Worm (Caenorhabditis elegans) whole organism, midembryonic: ENCODE measurements around the gene nca-2.

Experiments
- T22C8.4 ChIP-seq: fragments of 200-800 bp; sonication (Bioruptor generic); IDR thresholded peaks from 2 replicates; pipeline ENCODE4 v1.3.6; 2022; ENCODE audit warnings: missing genetic modification characterization, missing compliant biosample characterization
- cog-1 ChIP-seq: sonication (generic microtip); optimal IDR thresholded peaks from 2 replicates; lab custom pipeline; 2016; ENCODE audit warnings: missing genetic modification characterization, missing compliant biosample characterization
- flt-1 ChIP-seq: fragments of 200-800 bp; sonication (Bioruptor generic); IDR thresholded peaks from 2 replicates; pipeline ENCODE4 v1.3.6; 2022; ENCODE audit warnings: missing genetic modification characterization, missing compliant biosample characterization
- klf-2 ChIP-seq: fragments of 200-800 bp; sonication (Bioruptor generic); conservative IDR thresholded peaks from 2 replicates; pipeline ENCODE4 v1.3.6; 2022; ENCODE audit warnings: missing genetic modification reagents, missing genetic modification characterization, missing compliant biosample characterization
- med-1 ChIP-seq: sonication (generic microtip); optimal IDR thresholded peaks from 2 replicates; lab custom pipeline; 2017; ENCODE audit warnings: missing genetic modification characterization, mild to moderate bottlenecking, missing compliant biosample characterization, antibody characterized with exemption, missing genetic modification reagents; ENCODE audit not compliant: insufficient read depth
- ref-1 ChIP-seq: fragments of 200-800 bp; sonication (Bioruptor generic); conservative IDR thresholded peaks from 2 replicates; pipeline ENCODE4 v1.3.6; 2022; ENCODE audit warnings: missing genetic modification reagents, missing genetic modification characterization, missing compliant biosample characterization
- tab-1 ChIP-seq: fragments of 200-800 bp; sonication (Bioruptor generic); IDR thresholded peaks from 2 replicates; pipeline ENCODE4 v1.3.6; 2022; ENCODE audit warnings: missing genetic modification characterization, missing compliant biosample characterization
- ztf-23 ChIP-seq: fragments of 200-800 bp; sonication (Bioruptor generic); IDR thresholded peaks from 2 replicates; pipeline ENCODE4 v1.3.6; 2022; ENCODE audit warnings: missing genetic modification reagents, missing genetic modification characterization, missing compliant biosample characterization
- ztf-29 ChIP-seq: fragments of 200-800 bp; sonication (Bioruptor generic); IDR thresholded peaks from 2 replicates; pipeline ENCODE4 v1.3.6; 2022; ENCODE audit warnings: missing genetic modification reagents, missing genetic modification characterization, missing compliant biosample characterization

nca-2 gene

ce11 chrIII:4984444-4985086, 19.2 kb downstream of the nca-2 start, which contains the start of gene C27F2.7:
TSS of gene C27F2.7 (minus strand) at chrIII:4984494.
- TF ChIP-seq T22C8.4 (GFP tag; lab: Robert Waterston, UW) (no peak), flt-1 (GFP tag; lab: Robert Waterston, UW) (no peak), med-1 (GFP tag; lab: Kevin White, UChicago) (no peak), ztf-29 (GFP tag; lab: Robert Waterston, UW) (no peak), cog-1 (tag; lab: Kevin White, UChicago) (no peak), ztf-23 (no peak), klf-2 (no peak), ref-1 (no peak), tab-1 (GFP tag; lab: Robert Waterston, UW) (no peak)

DNA sequence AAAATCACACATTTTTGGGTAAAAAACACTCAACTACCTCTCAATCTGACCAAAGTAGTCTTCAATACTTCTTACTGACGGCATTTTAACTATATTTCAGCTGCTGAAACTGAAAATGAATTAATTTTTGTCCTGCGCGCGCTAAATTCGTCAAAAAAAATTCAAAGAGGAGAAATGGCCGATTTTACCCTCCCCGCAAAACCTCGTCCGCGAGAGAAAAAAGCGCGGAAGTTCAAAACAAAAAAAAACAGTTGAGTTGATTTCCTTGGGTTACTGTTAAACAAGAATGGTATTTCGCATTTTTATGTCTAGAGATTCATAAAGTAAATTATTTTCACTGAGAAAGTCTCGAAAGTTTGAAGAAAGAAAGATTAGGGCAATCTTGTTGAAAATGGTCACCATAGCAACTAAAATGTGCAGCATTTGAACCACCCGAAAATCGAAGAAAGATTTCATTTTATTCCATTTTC, 21.5 kb downstream of the nca-2 start, which contains the start of the genes C27F2.10 and wdr-60:
Gene C27F2.10 (minus strand): TSS at position 109 of the 470 bp plus-strand sequence.
Gene wdr-60 (plus strand): TSS at position 420 of the 470 bp plus-strand sequence.
- TF ChIP-seq med-1 (GFP tag; lab: Kevin White, UChicago) (no peak), cog-1 (tag; lab: Kevin White, UChicago) (no peak), ztf-29 (GFP tag; lab: Robert Waterston, UW) (no peak), tab-1 (GFP tag; lab: Robert Waterston, UW) (no peak), ztf-23 (no peak), flt-1 (GFP tag; lab: Robert Waterston, UW) (0 out of 2 replicates have a peak, but pooled peaks have one; percentile 42), T22C8.4 (GFP tag; lab: Robert Waterston, UW) (no peak), ref-1 (no peak)

ce11 chrIII:4987666-4988065, 22.3 kb downstream of the nca-2 start:
- TF ChIP-seq ref-1 (no peak), ztf-29 (GFP tag; lab: Robert Waterston, UW) (no peak), med-1 (GFP tag; lab: Kevin White, UChicago) (no peak), T22C8.4 (GFP tag; lab: Robert Waterston, UW) (no peak), flt-1 (GFP tag; lab: Robert Waterston, UW) (no peak), klf-2 (no peak)

DNA sequence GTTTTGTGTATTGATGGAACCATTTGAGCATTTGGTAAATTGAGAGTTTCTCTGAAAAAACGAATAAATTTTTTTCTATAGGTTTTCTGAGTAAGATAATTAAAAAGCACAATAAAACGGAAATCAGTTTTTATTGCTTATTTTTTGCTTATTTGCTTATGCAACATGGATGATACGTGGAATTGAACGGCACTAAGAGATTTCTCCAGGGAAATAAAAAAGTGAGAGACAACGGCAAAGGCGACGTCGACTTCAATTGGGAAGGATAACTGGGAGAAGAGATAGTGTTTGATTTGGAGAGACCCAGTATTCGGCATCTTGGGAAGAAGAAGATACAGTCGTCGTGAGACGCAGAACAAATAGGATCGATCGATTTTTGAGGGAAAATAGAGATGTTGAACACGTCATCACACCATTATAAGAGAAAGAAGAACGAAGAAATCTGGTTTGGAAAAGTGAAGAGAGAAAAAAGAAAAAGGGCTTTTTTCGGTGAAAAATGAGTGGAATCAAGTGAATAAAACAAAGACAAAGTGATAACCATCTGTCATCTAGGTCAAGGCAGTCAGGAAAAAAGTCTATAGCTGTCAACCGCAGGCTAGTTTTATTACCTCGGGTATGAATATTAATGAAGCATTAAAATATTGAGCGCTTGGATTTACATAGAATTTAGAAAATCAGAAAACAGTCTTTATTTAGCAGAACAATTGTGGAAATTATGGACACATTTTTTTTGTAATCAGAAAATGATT, 32.9 kb downstream of the nca-2 start, which contains the start of gene tmem-131:
Gene tmem-131 (minus strand): TSS at position 51 of the 749 bp plus-strand sequence.
- TF ChIP-seq klf-2 = no peak
- TF ChIP-seq T22C8.4 (GFP tag; lab: Robert Waterston, UW) = peak; percentile 57; the same call in 1 of the 2 replicates

ce11 chrIII:4998956-4999425, 33.6 kb downstream of the nca-2 start, which contains the start of gene smcr-8:
TSS of gene smcr-8 (plus strand) at chrIII:4999375.
- TF ChIP-seq tab-1 (GFP tag; lab: Robert Waterston, UW) (no peak), ref-1 (no peak), T22C8.4 (GFP tag; lab: Robert Waterston, UW) (no peak), med-1 (GFP tag; lab: Kevin White, UChicago) (no peak), cog-1 (tag; lab: Kevin White, UChicago) (no peak), flt-1 (GFP tag; lab: Robert Waterston, UW) (no peak), klf-2 (no peak), ztf-29 (GFP tag; lab: Robert Waterston, UW) (no peak), ztf-23 (no peak)

ce11 chrIII:5002231-5002630, 36.9 kb downstream of the nca-2 start, which contains the start of gene R144.10:
TSS of gene R144.10 (minus strand) at chrIII:5002331.
- TF ChIP-seq cog-1 (tag; lab: Kevin White, UChicago) (no peak), med-1 (GFP tag; lab: Kevin White, UChicago) (no peak), ref-1 (no peak), flt-1 (GFP tag; lab: Robert Waterston, UW) (no peak), ztf-23 (no peak), T22C8.4 (GFP tag; lab: Robert Waterston, UW) (no peak), tab-1 (GFP tag; lab: Robert Waterston, UW) (no peak), ztf-29 (GFP tag; lab: Robert Waterston, UW) (no peak), klf-2 (no peak)

- TF ChIP-seq tab-1 (GFP tag; lab: Robert Waterston, UW) (no peak), cog-1 (tag; lab: Kevin White, UChicago) (no peak), med-1 (GFP tag; lab: Kevin White, UChicago) (no peak), klf-2 (no peak), ref-1 (no peak)
These were observed 39.2 kb downstream of the nca-2 start, which contains the start of gene R144.6 for ce11 chrIII:5004621-5005020. TSS of gene R144.6 (minus strand) at chrIII:5004721.

DNA sequence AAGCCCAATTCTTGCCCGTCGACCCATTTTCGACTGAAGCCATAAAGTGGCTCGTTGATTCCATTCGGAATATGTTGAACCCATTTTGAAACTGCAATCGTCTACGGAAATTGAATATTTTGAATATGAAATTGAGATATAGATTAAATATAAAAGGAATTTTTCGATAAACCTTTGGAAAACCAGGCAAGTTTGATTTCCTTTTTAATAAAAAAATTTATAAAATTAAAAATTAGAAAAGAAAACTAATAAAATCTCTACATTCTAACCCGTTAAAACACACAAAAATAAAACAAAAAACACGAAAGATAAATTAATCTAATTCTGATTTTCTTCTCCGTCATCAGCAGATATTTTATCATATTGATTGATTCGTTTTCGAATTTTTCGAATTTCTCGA, 41.5 kb downstream of the nca-2 start, which contains the start of gene R144.12:
Gene R144.12 (minus strand): TSS at position 101 of the 400 bp plus-strand sequence.
- TF ChIP-seq med-1 (GFP tag; lab: Kevin White, UChicago) (no peak), ztf-23 (no peak), ztf-29 (GFP tag; lab: Robert Waterston, UW) (no peak), ref-1 (no peak), klf-2 (no peak), cog-1 (tag; lab: Kevin White, UChicago) (no peak)

- no peak for TF ChIP-seq med-1 (GFP tag; lab: Kevin White, UChicago)
- TF ChIP-seq flt-1 (GFP tag; lab: Robert Waterston, UW) = no peak
- TF ChIP-seq cog-1 (tag; lab: Kevin White, UChicago) = no peak
- no peak for TF ChIP-seq ref-1
- no peak for TF ChIP-seq ztf-29 (GFP tag; lab: Robert Waterston, UW)
- no peak for TF ChIP-seq T22C8.4 (GFP tag; lab: Robert Waterston, UW)
- no peak for TF ChIP-seq klf-2
- TF ChIP-seq ztf-23 = no peak
- TF ChIP-seq tab-1 (GFP tag; lab: Robert Waterston, UW) = no peak
These were observed 43.4 kb downstream of the nca-2 start, which contains the start of gene R144.11 for ce11 chrIII:5008730-5009129. TSS of gene R144.11 (minus strand) at chrIII:5008830.
